Worm (Caenorhabditis elegans): ENCODE measurements around the gene H04M03.3.

The H04M03.3 gene

DNA sequence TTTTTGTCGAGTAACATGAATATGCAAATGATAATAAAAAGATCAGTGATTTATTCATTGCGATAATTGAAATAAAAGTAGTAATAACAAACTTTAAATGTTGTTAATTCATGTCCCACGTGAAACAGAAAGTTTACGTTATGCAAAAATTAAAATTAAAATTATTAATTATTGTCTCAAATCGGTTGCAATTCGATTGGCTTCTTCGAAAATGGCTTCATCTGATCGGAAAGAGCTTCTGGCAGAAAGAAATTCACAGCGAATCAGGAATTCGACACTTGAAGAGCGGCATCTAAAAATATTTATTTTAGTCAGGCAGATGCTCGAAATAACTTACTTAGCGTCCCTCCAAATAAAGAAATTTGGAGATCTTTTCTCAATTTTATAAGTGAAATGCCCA is 25.5 kb upstream of the H04M03.3 start, which contains the start of gene spe-27:
Gene spe-27 (minus strand): TSS at position 101 of the 400 bp plus-strand sequence.
- TF ChIP-seq ztf-29 (GFP tag; IDR thresholded peaks at IDR 0.05) (no peak), cog-1 (tag; optimal IDR thresholded peaks at IDR 0.05) (no peak), tab-1 (GFP tag; IDR thresholded peaks at IDR 0.05) (no peak), ztf-23 (GFP tag; IDR thresholded peaks at IDR 0.05) (no peak), klf-2 (GFP tag; conservative IDR thresholded peaks at IDR 0.05) (no peak), T22C8.4 (GFP tag; IDR thresholded peaks at IDR 0.05) (no peak), ref-1 (GFP tag; conservative IDR thresholded peaks at IDR 0.05) (no peak), flt-1 (GFP tag; IDR thresholded peaks at IDR 0.05) (no peak)

DNA sequence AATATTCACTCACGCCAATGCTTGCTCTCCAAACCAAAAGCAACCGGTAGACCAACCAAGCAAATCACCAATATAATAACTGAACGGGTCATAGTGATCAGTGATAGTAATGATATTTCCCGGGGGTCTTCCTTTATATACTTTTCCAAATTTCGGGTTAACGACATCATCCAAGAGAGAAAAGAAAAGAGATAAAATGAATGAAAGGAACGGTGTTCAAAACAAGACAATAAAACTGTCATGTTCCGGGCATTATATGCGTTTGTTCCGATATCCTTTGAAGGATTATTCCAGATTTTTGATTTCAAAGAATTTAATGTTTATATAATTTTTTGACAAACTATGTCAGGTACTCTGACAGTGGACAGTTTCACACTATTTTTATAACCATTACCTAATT is 24.2 kb upstream of the H04M03.3 start, which contains the start of gene C06E7.88:
Gene C06E7.88 (minus strand): TSS at position 101 of the 400 bp plus-strand sequence.
- TF ChIP-seq tab-1 (GFP tag; IDR thresholded peaks at IDR 0.05), result no peak
- TF ChIP-seq med-1 (GFP tag; optimal IDR thresholded peaks at IDR 0.05; ENCODE audit: insufficient read depth), result no peak

- TF ChIP-seq ref-1 (GFP tag; conservative IDR thresholded peaks at IDR 0.05) (no peak), klf-2 (GFP tag; conservative IDR thresholded peaks at IDR 0.05) (no peak), cog-1 (tag; optimal IDR thresholded peaks at IDR 0.05) (no peak), med-1 (GFP tag; optimal IDR thresholded peaks at IDR 0.05; ENCODE audit: insufficient read depth) (no peak), flt-1 (GFP tag; IDR thresholded peaks at IDR 0.05) (no peak), tab-1 (GFP tag; IDR thresholded peaks at IDR 0.05) (no peak)
Measured at ce11 chrIV:5869354-5869753, 22.0 kb upstream of the H04M03.3 start.

- no peak for TF ChIP-seq tab-1 (GFP tag; IDR thresholded peaks at IDR 0.05)
- TF ChIP-seq ref-1 (GFP tag; conservative IDR thresholded peaks at IDR 0.05), result no peak
- no peak for TF ChIP-seq flt-1 (GFP tag; IDR thresholded peaks at IDR 0.05)
- TF ChIP-seq ztf-23 (GFP tag; IDR thresholded peaks at IDR 0.05), result no peak
- no peak for TF ChIP-seq ztf-29 (GFP tag; IDR thresholded peaks at IDR 0.05)
- no peak for TF ChIP-seq klf-2 (GFP tag; conservative IDR thresholded peaks at IDR 0.05)
- TF ChIP-seq T22C8.4 (GFP tag; IDR thresholded peaks at IDR 0.05), result no peak
- TF ChIP-seq med-1 (GFP tag; optimal IDR thresholded peaks at IDR 0.05; ENCODE audit: insufficient read depth), result no peak
- TF ChIP-seq cog-1 (tag; optimal IDR thresholded peaks at IDR 0.05), result no peak
Measured at ce11 chrIV:5870072-5870471, 21.3 kb upstream of the H04M03.3 start, which contains the start of gene srv-17. Gene srv-17, minus strand, starts transcription at chrIV:5870172.

DNA sequence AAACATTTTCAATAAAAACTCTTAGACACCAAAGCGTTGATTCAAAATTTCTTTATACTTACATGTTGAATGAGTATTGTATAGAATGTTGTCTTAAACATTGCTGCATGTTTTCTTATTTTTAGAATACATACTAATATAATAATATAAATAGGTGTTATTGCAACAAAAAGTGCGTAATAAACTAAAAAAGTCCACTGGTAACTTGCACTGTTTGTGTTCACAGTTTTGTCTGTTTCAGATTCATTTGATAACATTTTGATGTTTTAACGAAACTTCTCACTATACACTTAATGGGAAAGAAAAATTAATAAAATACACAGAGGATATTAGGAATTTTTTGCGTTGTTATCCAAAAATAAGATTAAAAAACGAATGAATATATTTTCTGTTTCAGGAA is 17.5 kb upstream of the H04M03.3 start, which contains the start of gene srv-19:
Gene srv-19 (minus strand): TSS at position 101 of the 400 bp plus-strand sequence.
- TF ChIP-seq cog-1 (tag; optimal IDR thresholded peaks at IDR 0.05) (no peak), ztf-29 (GFP tag; IDR thresholded peaks at IDR 0.05) (no peak), tab-1 (GFP tag; IDR thresholded peaks at IDR 0.05) (no peak), flt-1 (GFP tag; IDR thresholded peaks at IDR 0.05) (no peak), ztf-23 (GFP tag; IDR thresholded peaks at IDR 0.05) (no peak), klf-2 (GFP tag; conservative IDR thresholded peaks at IDR 0.05) (no peak), T22C8.4 (GFP tag; IDR thresholded peaks at IDR 0.05) (no peak), med-1 (GFP tag; optimal IDR thresholded peaks at IDR 0.05; ENCODE audit: insufficient read depth) (no peak), ref-1 (GFP tag; conservative IDR thresholded peaks at IDR 0.05) (no peak)

DNA sequence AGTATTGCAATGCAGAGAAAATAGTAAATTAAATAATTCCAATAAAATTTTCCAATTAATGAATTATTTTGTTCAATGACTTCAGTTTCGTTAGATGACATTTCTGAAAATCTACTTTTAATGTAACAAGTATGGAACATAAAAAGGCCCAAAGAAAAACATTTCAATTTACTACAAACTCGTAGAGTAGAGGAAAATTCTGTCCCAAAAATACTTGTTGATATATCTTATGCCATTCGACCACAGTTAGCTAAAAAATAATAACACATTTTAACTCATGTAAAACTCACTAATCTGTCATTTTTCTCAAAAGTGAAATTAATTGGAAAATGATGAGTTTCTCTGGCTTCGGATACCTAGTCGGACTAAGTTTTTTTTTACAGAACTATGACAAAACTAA is 14.1 kb upstream of the H04M03.3 start, which contains the start of gene srv-21:
Gene srv-21 (minus strand): TSS at position 101 of the 400 bp plus-strand sequence.
- TF ChIP-seq ztf-23 (GFP tag; IDR thresholded peaks at IDR 0.05), result no peak
- TF ChIP-seq ztf-29 (GFP tag; IDR thresholded peaks at IDR 0.05), result no peak
- no peak for TF ChIP-seq tab-1 (GFP tag; IDR thresholded peaks at IDR 0.05)
- TF ChIP-seq flt-1 (GFP tag; IDR thresholded peaks at IDR 0.05), result no peak
- TF ChIP-seq klf-2 (GFP tag; conservative IDR thresholded peaks at IDR 0.05), result no peak
- no peak for TF ChIP-seq ref-1 (GFP tag; conservative IDR thresholded peaks at IDR 0.05)
- no peak for TF ChIP-seq cog-1 (tag; optimal IDR thresholded peaks at IDR 0.05)
- TF ChIP-seq T22C8.4 (GFP tag; IDR thresholded peaks at IDR 0.05), result no peak
- no peak for TF ChIP-seq med-1 (GFP tag; optimal IDR thresholded peaks at IDR 0.05; ENCODE audit: insufficient read depth)

ce11 chrIV:5879853-5880252 is 11.5 kb upstream of the H04M03.3 start, which contains the start of gene srv-22:
Gene srv-22, minus strand, starts transcription at chrIV:5879953.
- TF ChIP-seq ref-1 (GFP tag; conservative IDR thresholded peaks at IDR 0.05), result no peak
- TF ChIP-seq ztf-29 (GFP tag; IDR thresholded peaks at IDR 0.05), result no peak
- TF ChIP-seq cog-1 (tag; optimal IDR thresholded peaks at IDR 0.05), result no peak
- no peak for TF ChIP-seq ztf-23 (GFP tag; IDR thresholded peaks at IDR 0.05)
- TF ChIP-seq med-1 (GFP tag; optimal IDR thresholded peaks at IDR 0.05; ENCODE audit: insufficient read depth), result no peak
- no peak for TF ChIP-seq flt-1 (GFP tag; IDR thresholded peaks at IDR 0.05)
- TF ChIP-seq tab-1 (GFP tag; IDR thresholded peaks at IDR 0.05), result no peak
- TF ChIP-seq T22C8.4 (GFP tag; IDR thresholded peaks at IDR 0.05), result no peak
- TF ChIP-seq klf-2 (GFP tag; conservative IDR thresholded peaks at IDR 0.05), result no peak

- TF ChIP-seq cog-1 (tag; optimal IDR thresholded peaks at IDR 0.05) (no peak), klf-2 (GFP tag; conservative IDR thresholded peaks at IDR 0.05) (no peak), ref-1 (GFP tag; conservative IDR thresholded peaks at IDR 0.05) (no peak), tab-1 (GFP tag; IDR thresholded peaks at IDR 0.05) (no peak), ztf-23 (GFP tag; IDR thresholded peaks at IDR 0.05) (no peak), ztf-29 (GFP tag; IDR thresholded peaks at IDR 0.05) (no peak), flt-1 (GFP tag; IDR thresholded peaks at IDR 0.05) (no peak), med-1 (GFP tag; optimal IDR thresholded peaks at IDR 0.05; ENCODE audit: insufficient read depth) (no peak), T22C8.4 (GFP tag; IDR thresholded peaks at IDR 0.05) (no peak)
Measured at ce11 chrIV:5884500-5884899, 6.9 kb upstream of the H04M03.3 start, which contains the start of gene H04M03.11. Gene H04M03.11, minus strand, starts transcription at chrIV:5884600.

- no peak for TF ChIP-seq klf-2 (GFP tag; conservative IDR thresholded peaks at IDR 0.05)
- TF ChIP-seq med-1 (GFP tag; optimal IDR thresholded peaks at IDR 0.05; ENCODE audit: insufficient read depth), result no peak
- TF ChIP-seq T22C8.4 (GFP tag; IDR thresholded peaks at IDR 0.05), result no peak
- TF ChIP-seq cog-1 (tag; optimal IDR thresholded peaks at IDR 0.05), result no peak
- no peak for TF ChIP-seq ztf-23 (GFP tag; IDR thresholded peaks at IDR 0.05)
- TF ChIP-seq ref-1 (GFP tag; conservative IDR thresholded peaks at IDR 0.05), result no peak
- TF ChIP-seq tab-1 (GFP tag; IDR thresholded peaks at IDR 0.05), result no peak
- TF ChIP-seq ztf-29 (GFP tag; IDR thresholded peaks at IDR 0.05), result no peak
- no peak for TF ChIP-seq flt-1 (GFP tag; IDR thresholded peaks at IDR 0.05)
Measured at ce11 chrIV:5885180-5885887, 6.0 kb upstream of the H04M03.3 start, which contains the start of gene glf-1. Gene glf-1, plus strand, starts transcription at chrIV:5885835.

Measured in whole organism, midembryonic.